Worm (Caenorhabditis elegans) whole organism, L4/young adult: ENCODE data around the gene sru-8.

ENCODE experiments used
- W03F9.2 ChIP-seq: fragments of 150-350 bp; optimal IDR thresholded peaks from 2 replicates; lab custom pipeline; 2014; ENCODE audit warnings: missing biosample characterization, missing genetic modification characterization
- dao-5 ChIP-seq: sonication (generic microtip); optimal IDR thresholded peaks from 2 replicates; lab custom pipeline; 2016; ENCODE audit warnings: missing genotype, missing genetic modification characterization, moderate library complexity, missing compliant biosample characterization
- him-1 ChIP-seq: sonication (generic microtip); optimal IDR thresholded peaks from 2 replicates; lab custom pipeline; 2016; ENCODE audit warnings: missing genotype, missing genetic modification reagents, missing genetic modification characterization, missing compliant biosample characterization

The sru-8 gene

DNA sequence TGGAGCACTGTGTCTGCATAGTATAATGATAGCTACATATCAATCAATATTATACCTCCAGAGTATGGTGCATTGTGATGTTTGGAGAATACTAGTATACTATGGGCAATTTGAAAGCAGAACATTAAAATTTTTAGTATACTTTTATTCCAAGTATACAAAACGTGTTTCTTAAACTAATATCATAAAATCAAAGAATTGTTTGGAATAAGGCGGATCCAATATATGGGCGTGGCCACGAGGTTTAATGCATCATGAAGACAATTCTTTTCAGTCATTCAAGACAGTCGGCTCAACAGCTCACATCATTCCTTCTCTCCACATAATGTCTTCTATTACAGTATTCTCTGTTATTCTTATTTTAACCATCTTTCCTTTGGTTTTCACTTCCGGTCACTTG lies 36.2 kb downstream of the sru-8 start, which contains the start of gene sdz-31:
Gene sdz-31 (plus strand): TSS at position 301 of the 400 bp plus-strand sequence.
- TF ChIP-seq W03F9.2 (no peak), him-1 (tag; lab: Kevin White, UChicago) (no peak)

DNA sequence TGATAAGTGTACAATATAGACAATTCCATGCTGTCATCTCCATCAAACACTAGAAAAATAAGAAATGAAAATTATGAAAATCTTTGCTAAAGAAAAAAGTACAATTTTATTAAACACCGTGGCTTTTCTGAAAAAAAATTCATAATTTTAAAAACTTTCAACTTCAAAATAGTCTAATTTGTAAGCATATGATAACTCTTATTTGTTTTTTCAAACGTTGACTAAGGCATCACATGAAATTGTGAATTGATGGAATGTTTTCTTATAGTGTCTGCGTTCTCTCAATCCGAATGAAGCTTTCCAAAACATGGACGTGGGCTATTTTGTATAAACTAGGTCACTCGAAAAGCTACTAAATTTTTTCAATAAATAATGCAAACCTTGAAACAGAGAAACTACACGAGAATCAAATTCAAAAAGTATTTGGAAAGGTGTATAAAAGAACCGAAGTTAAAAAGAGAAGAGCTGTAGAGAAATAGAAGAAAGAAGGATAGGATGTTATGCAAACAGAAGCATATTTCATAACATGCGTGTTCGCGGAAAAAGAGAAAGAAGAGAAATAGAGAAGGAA lies 42.3 kb downstream of the sru-8 start, which contains the start of gene clp-9:
Gene clp-9 (minus strand): TSS at position 51 of the 571 bp plus-strand sequence.
- TF ChIP-seq him-1 (tag; lab: Kevin White, UChicago) (no peak), W03F9.2 (no peak), dao-5 (no peak)

DNA sequence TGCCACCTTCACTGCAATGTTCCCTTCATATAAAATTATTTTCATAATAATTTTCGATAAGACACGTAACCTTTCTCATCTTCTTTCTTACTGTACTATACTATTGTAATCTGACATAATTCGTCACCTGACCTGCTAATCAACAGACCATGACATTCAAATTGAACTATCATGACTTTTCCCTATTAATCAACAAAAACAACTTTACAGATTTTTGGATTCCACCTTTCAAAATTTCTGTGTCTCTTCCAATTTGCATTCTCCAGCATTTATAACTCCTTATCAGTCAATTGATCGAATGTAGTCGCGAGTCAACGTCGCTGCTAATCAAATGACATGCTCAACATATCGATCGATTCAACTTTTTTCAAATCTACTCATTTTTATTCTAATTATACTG lies 46.0 kb downstream of the sru-8 start, which contains the start of gene fshr-1:
Gene fshr-1 (plus strand): TSS at position 209 of the 400 bp plus-strand sequence.
- TF ChIP-seq dao-5 = no peak
- TF ChIP-seq W03F9.2 = no peak
- TF ChIP-seq him-1 (tag; lab: Kevin White, UChicago) = no peak
